Worm (Caenorhabditis elegans): ENCODE data around the gene ZC395.11.

Gene ZC395.11

DNA sequence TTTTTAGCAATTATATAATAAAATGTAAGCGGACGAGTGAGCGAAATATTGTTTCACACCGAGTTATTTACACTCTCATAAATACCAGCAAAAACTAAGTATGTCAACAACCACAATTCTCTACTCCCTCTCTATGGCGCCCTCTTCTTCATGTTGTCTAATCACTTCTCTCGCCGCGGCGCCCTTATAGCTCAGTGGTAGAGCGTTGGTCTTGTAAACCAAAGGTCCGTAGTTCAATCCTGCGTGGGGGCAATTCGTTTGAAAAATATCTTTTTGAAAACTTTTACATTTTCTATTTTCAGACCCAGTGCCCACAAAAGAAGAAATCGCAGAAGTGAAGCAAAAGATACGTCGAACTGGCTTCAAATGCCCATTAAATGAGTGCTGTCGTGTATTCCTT, 19.6 kb upstream of the ZC395.11 start:
- TF ChIP-seq flt-1 (GFP tag; IDR thresholded peaks at IDR 0.05), result no peak
- TF ChIP-seq hmg-4 (GFP tag; optimal IDR thresholded peaks at IDR 0.05), result no peak
- no peak for TF ChIP-seq ets-7 (tag; optimal IDR thresholded peaks at IDR 0.05)
- TF ChIP-seq tbx-11 (GFP tag; IDR thresholded peaks at IDR 0.05), result no peak; the same call in none of the 2 replicates
- 0 out of 2 replicates have a peak, but pooled peaks have one; percentile 54 for TF ChIP-seq sea-1 (GFP tag; conservative IDR thresholded peaks at IDR 0.05)
- no peak for TF ChIP-seq B0310.2 (tag; optimal IDR thresholded peaks at IDR 0.05)
- TF ChIP-seq ama-1 (optimal IDR thresholded peaks at IDR 0.05), result no peak
- TF ChIP-seq F13C5.2 (tag; optimal IDR thresholded peaks at IDR 0.05), result peak; percentile 8
- TF ChIP-seq tbx-37 (GFP tag; conservative IDR thresholded peaks at IDR 0.05), result peak; percentile 72
- no peak for TF ChIP-seq aly-1 (tag; optimal IDR thresholded peaks at IDR 0.05)
- TF ChIP-seq ceh-36 (tag; optimal IDR thresholded peaks at IDR 0.05), result peak; percentile 51
- TF ChIP-seq ceh-13 (GFP tag; optimal IDR thresholded peaks at IDR 0.05), result peak; percentile 9
- peak; percentile 81 for TF ChIP-seq pes-1 (GFP tag; IDR thresholded peaks at IDR 0.05)
- peak; percentile 68; the same call in 1 of the 2 replicates for TF ChIP-seq scrt-1 (GFP tag; IDR thresholded peaks at IDR 0.05)
- peak; percentile 44 for TF ChIP-seq hnd-1 (tag; optimal IDR thresholded peaks at IDR 0.05)
- no peak for TF ChIP-seq hmbx-1 (tag; optimal IDR thresholded peaks at IDR 0.05)
- no peak for TF ChIP-seq tra-4 (tag; optimal IDR thresholded peaks at IDR 0.05)

DNA sequence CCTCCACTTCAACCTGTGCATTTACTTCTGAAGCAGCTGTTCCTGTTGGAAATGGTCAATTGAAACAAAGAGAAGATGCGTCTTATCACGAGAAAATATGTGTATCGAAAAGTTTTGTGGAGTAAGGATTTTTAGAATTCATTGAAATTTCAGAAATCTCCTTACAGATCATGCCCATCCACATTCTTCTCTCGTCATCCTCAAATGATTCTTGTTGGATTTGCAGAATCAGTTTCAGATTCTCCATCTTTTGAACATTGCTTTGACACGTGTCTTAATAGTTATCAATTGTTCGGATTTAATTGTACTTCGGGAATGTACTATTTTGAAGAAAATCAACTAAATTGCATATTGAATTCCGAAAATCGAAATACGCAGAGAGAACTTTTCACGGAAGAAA, 17.9 kb upstream of the ZC395.11 start:
- TF ChIP-seq aly-1 (tag; optimal IDR thresholded peaks at IDR 0.05) (no peak), hmbx-1 (tag; optimal IDR thresholded peaks at IDR 0.05) (no peak), ceh-36 (tag; optimal IDR thresholded peaks at IDR 0.05) (no peak), F13C5.2 (tag; optimal IDR thresholded peaks at IDR 0.05) (no peak), tbx-37 (GFP tag; conservative IDR thresholded peaks at IDR 0.05) (no peak), tbx-11 (GFP tag; IDR thresholded peaks at IDR 0.05) (no peak), hnd-1 (tag; optimal IDR thresholded peaks at IDR 0.05) (no peak), hmg-4 (GFP tag; optimal IDR thresholded peaks at IDR 0.05) (no peak), ceh-13 (GFP tag; optimal IDR thresholded peaks at IDR 0.05) (no peak), B0310.2 (tag; optimal IDR thresholded peaks at IDR 0.05) (no peak)

DNA sequence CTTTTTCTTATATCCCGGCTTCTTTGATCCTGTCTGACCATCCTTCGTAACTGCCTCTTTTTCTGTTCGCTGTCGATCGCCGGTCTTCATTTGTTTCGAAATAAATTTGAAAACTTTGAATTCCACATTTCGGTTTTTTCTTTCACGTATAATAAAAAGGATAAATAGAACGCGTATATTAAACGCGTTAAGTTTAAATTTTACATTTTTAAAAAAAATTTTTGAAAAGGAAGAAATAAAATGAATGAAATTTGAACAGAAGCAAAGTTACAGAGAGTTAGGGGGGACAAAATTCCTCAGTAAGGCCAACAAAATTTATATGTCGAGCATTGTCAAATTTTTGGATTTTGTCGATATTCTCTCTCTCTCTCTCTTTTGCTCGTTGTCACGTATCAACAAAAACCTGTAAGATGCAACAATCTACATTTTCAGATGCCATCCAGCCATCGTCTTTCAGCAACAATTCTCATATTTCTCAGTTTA, 15.7 kb upstream of the ZC395.11 start, which contains the start of the genes T15B12.2 and F52C9.5:
Gene T15B12.2, minus strand, starts transcription at position 101 of the 483 bp plus-strand sequence.
Gene F52C9.5, plus strand, starts transcription at position 433 of the 483 bp plus-strand sequence.
- no peak for TF ChIP-seq F13C5.2 (tag; optimal IDR thresholded peaks at IDR 0.05)
- TF ChIP-seq ama-1 (optimal IDR thresholded peaks at IDR 0.05), result no peak
- no peak for TF ChIP-seq aly-1 (tag; optimal IDR thresholded peaks at IDR 0.05)
- no peak for TF ChIP-seq tbx-37 (GFP tag; conservative IDR thresholded peaks at IDR 0.05)
- TF ChIP-seq hmg-4 (GFP tag; optimal IDR thresholded peaks at IDR 0.05), result no peak
- no peak for TF ChIP-seq ets-7 (tag; optimal IDR thresholded peaks at IDR 0.05)
- TF ChIP-seq tra-4 (tag; optimal IDR thresholded peaks at IDR 0.05), result no peak
- TF ChIP-seq hmbx-1 (tag; optimal IDR thresholded peaks at IDR 0.05), result no peak

DNA sequence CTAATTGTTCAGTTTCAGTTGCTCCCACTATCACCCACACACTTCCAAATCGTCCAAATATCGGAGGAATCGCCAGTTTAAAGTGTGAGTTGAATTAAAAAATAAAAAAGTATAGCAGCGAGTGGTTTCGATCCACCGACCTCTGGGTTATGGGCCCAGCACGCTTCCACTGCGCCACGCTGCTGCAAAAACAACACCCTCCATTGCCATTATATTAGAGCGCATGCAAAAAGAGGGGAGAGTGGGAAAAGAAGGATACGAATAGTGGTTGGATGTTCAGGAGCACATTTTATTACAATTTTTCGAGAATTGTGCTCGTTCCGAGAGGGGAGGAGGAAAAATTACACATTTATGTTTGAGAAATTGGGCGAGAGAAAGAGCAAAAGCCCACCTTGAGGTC, 8.8 kb upstream of the ZC395.11 start:
- no peak for TF ChIP-seq ama-1 (optimal IDR thresholded peaks at IDR 0.05)
- TF ChIP-seq F13C5.2 (tag; optimal IDR thresholded peaks at IDR 0.05), result peak; percentile 79
- TF ChIP-seq hmbx-1 (tag; optimal IDR thresholded peaks at IDR 0.05), result peak; percentile 47
- TF ChIP-seq ceh-36 (tag; optimal IDR thresholded peaks at IDR 0.05), result peak; percentile 90
- TF ChIP-seq ets-7 (tag; optimal IDR thresholded peaks at IDR 0.05), result peak; percentile 75
- TF ChIP-seq B0310.2 (tag; optimal IDR thresholded peaks at IDR 0.05), result peak; percentile 90
- TF ChIP-seq tbx-11 (GFP tag; IDR thresholded peaks at IDR 0.05), result peak; percentile 93
- TF ChIP-seq aly-1 (tag; optimal IDR thresholded peaks at IDR 0.05), result peak; percentile 92
- peak; percentile 61 for TF ChIP-seq ceh-13 (GFP tag; optimal IDR thresholded peaks at IDR 0.05)
- TF ChIP-seq tra-4 (tag; optimal IDR thresholded peaks at IDR 0.05), result peak; percentile 80
- TF ChIP-seq tbx-37 (GFP tag; conservative IDR thresholded peaks at IDR 0.05), result peak; percentile 93
- TF ChIP-seq flt-1 (GFP tag; IDR thresholded peaks at IDR 0.05), result peak; percentile 95
- TF ChIP-seq sea-1 (GFP tag; conservative IDR thresholded peaks at IDR 0.05), result peak; percentile 94
- TF ChIP-seq pes-1 (GFP tag; IDR thresholded peaks at IDR 0.05), result peak; percentile 95
- peak; percentile 94 for TF ChIP-seq scrt-1 (GFP tag; IDR thresholded peaks at IDR 0.05)
- TF ChIP-seq hmg-4 (GFP tag; optimal IDR thresholded peaks at IDR 0.05), result peak; percentile 97
- TF ChIP-seq hnd-1 (tag; optimal IDR thresholded peaks at IDR 0.05), result peak; percentile 78

DNA sequence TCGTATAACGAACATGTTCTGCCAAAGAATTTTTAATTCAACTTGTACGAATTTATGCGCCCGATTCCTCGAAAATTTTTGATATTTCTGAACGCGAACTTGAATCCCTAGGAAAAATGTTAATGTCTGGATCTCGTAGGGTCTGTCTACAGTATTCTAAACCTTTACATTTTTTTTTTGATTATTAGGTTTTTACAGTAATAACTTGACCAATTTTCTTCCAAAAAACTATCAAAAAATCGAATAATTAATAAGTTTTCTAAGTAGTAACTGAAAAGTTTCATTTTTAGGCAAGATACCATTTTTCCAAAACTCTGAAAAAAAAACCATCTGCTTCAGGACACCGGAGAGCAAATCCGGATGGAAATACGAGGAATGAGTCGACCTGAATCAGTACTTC, 8.2 kb upstream of the ZC395.11 start:
- TF ChIP-seq flt-1 (GFP tag; IDR thresholded peaks at IDR 0.05) (no peak), pes-1 (GFP tag; IDR thresholded peaks at IDR 0.05) (no peak), aly-1 (tag; optimal IDR thresholded peaks at IDR 0.05) (no peak), ceh-36 (tag; optimal IDR thresholded peaks at IDR 0.05) (no peak), hmbx-1 (tag; optimal IDR thresholded peaks at IDR 0.05) (no peak), F13C5.2 (tag; optimal IDR thresholded peaks at IDR 0.05) (no peak), tbx-11 (GFP tag; IDR thresholded peaks at IDR 0.05) (no peak), ets-7 (tag; optimal IDR thresholded peaks at IDR 0.05) (no peak), hnd-1 (tag; optimal IDR thresholded peaks at IDR 0.05) (no peak), tbx-37 (GFP tag; conservative IDR thresholded peaks at IDR 0.05) (no peak), scrt-1 (GFP tag; IDR thresholded peaks at IDR 0.05) (no peak), ceh-13 (GFP tag; optimal IDR thresholded peaks at IDR 0.05) (no peak), ama-1 (optimal IDR thresholded peaks at IDR 0.05) (no peak), B0310.2 (tag; optimal IDR thresholded peaks at IDR 0.05) (no peak)

DNA sequence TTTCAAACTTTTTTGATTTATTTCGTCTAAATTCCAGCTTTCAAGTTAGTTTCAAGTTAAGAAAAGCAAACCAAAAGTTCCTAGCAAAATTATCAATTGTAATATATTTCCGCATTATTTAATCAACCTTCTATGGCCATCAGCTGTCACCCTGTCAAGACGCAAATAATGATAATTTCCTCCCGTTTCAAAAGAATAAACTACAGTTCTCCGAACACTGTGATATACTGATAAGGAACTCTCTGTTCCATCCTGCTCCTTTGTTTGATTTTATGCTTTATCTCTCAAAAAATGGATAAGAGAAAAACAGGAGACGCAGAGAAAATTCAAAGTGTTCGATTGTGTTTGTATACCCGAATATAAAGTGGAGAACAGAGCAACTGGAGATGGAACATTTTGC, 5.2 kb upstream of the ZC395.11 start:
- TF ChIP-seq scrt-1 (GFP tag; IDR thresholded peaks at IDR 0.05), result no peak
- no peak for TF ChIP-seq ceh-13 (GFP tag; optimal IDR thresholded peaks at IDR 0.05)
- no peak for TF ChIP-seq aly-1 (tag; optimal IDR thresholded peaks at IDR 0.05)
- TF ChIP-seq tra-4 (tag; optimal IDR thresholded peaks at IDR 0.05), result no peak
- TF ChIP-seq hmg-4 (GFP tag; optimal IDR thresholded peaks at IDR 0.05), result no peak
- TF ChIP-seq pes-1 (GFP tag; IDR thresholded peaks at IDR 0.05), result no peak
- no peak for TF ChIP-seq sea-1 (GFP tag; conservative IDR thresholded peaks at IDR 0.05)
- TF ChIP-seq tbx-11 (GFP tag; IDR thresholded peaks at IDR 0.05), result no peak
- no peak for TF ChIP-seq B0310.2 (tag; optimal IDR thresholded peaks at IDR 0.05)
- no peak for TF ChIP-seq tbx-37 (GFP tag; conservative IDR thresholded peaks at IDR 0.05)
- no peak for TF ChIP-seq ama-1 (optimal IDR thresholded peaks at IDR 0.05)
- no peak for TF ChIP-seq flt-1 (GFP tag; IDR thresholded peaks at IDR 0.05)
- no peak for TF ChIP-seq F13C5.2 (tag; optimal IDR thresholded peaks at IDR 0.05)
- no peak for TF ChIP-seq ets-7 (tag; optimal IDR thresholded peaks at IDR 0.05)
- no peak for TF ChIP-seq ceh-36 (tag; optimal IDR thresholded peaks at IDR 0.05)
- no peak for TF ChIP-seq hmbx-1 (tag; optimal IDR thresholded peaks at IDR 0.05)
- no peak for TF ChIP-seq hnd-1 (tag; optimal IDR thresholded peaks at IDR 0.05)

DNA sequence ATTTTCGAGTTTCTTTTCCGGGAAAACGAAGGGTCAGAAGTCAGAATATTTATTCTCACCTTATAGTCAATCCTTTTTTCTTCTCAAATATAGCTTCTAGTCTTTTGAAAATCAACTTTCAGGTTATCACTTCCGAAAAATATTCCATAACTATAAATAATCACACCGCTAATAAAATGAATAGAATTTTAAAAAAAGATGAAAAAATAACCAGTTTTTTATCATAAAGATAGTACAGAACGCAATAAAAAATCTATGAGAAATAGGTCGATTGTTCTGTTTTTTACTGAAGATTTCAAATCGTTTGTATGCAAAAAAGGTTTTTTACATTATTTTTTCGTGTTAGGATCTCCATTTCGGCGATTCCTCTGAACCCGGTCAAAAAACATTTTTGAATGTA, 4.1 kb upstream of the ZC395.11 start:
- TF ChIP-seq aly-1 (tag; optimal IDR thresholded peaks at IDR 0.05), result no peak
- TF ChIP-seq B0310.2 (tag; optimal IDR thresholded peaks at IDR 0.05), result no peak
- TF ChIP-seq flt-1 (GFP tag; IDR thresholded peaks at IDR 0.05), result no peak
- no peak for TF ChIP-seq F13C5.2 (tag; optimal IDR thresholded peaks at IDR 0.05)
- no peak for TF ChIP-seq sea-1 (GFP tag; conservative IDR thresholded peaks at IDR 0.05)
- TF ChIP-seq ets-7 (tag; optimal IDR thresholded peaks at IDR 0.05), result no peak
- TF ChIP-seq hmg-4 (GFP tag; optimal IDR thresholded peaks at IDR 0.05), result no peak
- no peak for TF ChIP-seq hmbx-1 (tag; optimal IDR thresholded peaks at IDR 0.05)
- no peak for TF ChIP-seq scrt-1 (GFP tag; IDR thresholded peaks at IDR 0.05)
- TF ChIP-seq tra-4 (tag; optimal IDR thresholded peaks at IDR 0.05), result no peak
- TF ChIP-seq tbx-37 (GFP tag; conservative IDR thresholded peaks at IDR 0.05), result no peak
- TF ChIP-seq tbx-11 (GFP tag; IDR thresholded peaks at IDR 0.05), result no peak
- TF ChIP-seq ama-1 (optimal IDR thresholded peaks at IDR 0.05), result no peak
- no peak for TF ChIP-seq ceh-36 (tag; optimal IDR thresholded peaks at IDR 0.05)
- TF ChIP-seq pes-1 (GFP tag; IDR thresholded peaks at IDR 0.05), result no peak
